Fruit fly (Drosophila melanogaster) whole organism, embryonic: ENCODE results near the gene Snx21.
A peak's percentile ranks its signal among the peaks of the same experiment; 100 is the strongest.

Experiments used
- CG10462 ChIP-seq: fragments of 200-800 bp; sonication (Bioruptor generic); optimal IDR thresholded peaks from 2 replicates; lab custom pipeline; 2016; ENCODE audit warnings: missing biosample characterization, missing genetic modification characterization
- CG11247 ChIP-seq: fragments of 200-800 bp; sonication (Bioruptor generic); IDR thresholded peaks from 2 replicates; pipeline ENCODE4 v1.3.6; 2022; ENCODE audit warnings: missing biosample characterization, missing genetic modification characterization
- CG11695 ChIP-seq: fragments of 200-800 bp; sonication (Bioruptor generic); IDR thresholded peaks from 3 replicates; pipeline ENCODE4 v1.3.6; 2022; ENCODE audit warnings: missing biosample characterization, missing genetic modification characterization
- CG12659 ChIP-seq: fragments of 200-800 bp; sonication (Bioruptor generic); optimal IDR thresholded peaks from 3 replicates; lab custom pipeline; 2017; ENCODE audit warnings: mild to moderate bottlenecking, missing biosample characterization, missing genetic modification reagents, missing genetic modification characterization
- CG12744 ChIP-seq: fragments of 200-800 bp; sonication (Bioruptor generic); optimal IDR thresholded peaks from 2 replicates; lab custom pipeline; 2016; ENCODE audit warnings: missing biosample characterization, missing genetic modification characterization
- CG13624 ChIP-seq: fragments of 200-800 bp; sonication (Bioruptor generic); optimal IDR thresholded peaks from 2 replicates; lab custom pipeline; 2016; ENCODE audit warnings: missing biosample characterization, missing genetic modification characterization
- CG15514 ChIP-seq: fragments of 200-800 bp; sonication (Bioruptor generic); optimal IDR thresholded peaks from 3 replicates; lab custom pipeline; 2017; ENCODE audit warnings: missing biosample characterization, missing genetic modification characterization, mild to moderate bottlenecking, moderate library complexity, missing genetic modification reagents
- CG15601 ChIP-seq: fragments of 200-800 bp; sonication (Bioruptor generic); optimal IDR thresholded peaks from 3 replicates; lab custom pipeline; 2019; ENCODE audit warnings: missing biosample characterization, mild to moderate bottlenecking, missing genetic modification characterization, moderate library complexity
- CG17361 ChIP-seq: fragments of 200-800 bp; sonication (Bioruptor generic); IDR thresholded peaks from 3 replicates; pipeline ENCODE4 v1.3.6; 2022; ENCODE audit warnings: missing biosample characterization, missing genetic modification characterization
- CG17612 ChIP-seq: fragments of 200-800 bp; sonication (Bioruptor generic); IDR thresholded peaks from 2 replicates; pipeline ENCODE4 v1.3.6; 2022; ENCODE audit warnings: missing biosample characterization, missing genetic modification characterization
- CG1792 ChIP-seq: fragments of 200-800 bp; sonication (Bioruptor generic); optimal IDR thresholded peaks from 2 replicates; lab custom pipeline; 2016; ENCODE audit warnings: missing biosample characterization, missing genetic modification characterization
- CG2199 ChIP-seq: fragments of 200-800 bp; sonication (Bioruptor generic); IDR thresholded peaks from 3 replicates; pipeline ENCODE4 v1.3.6; 2022; ENCODE audit warnings: missing biosample characterization, missing genetic modification characterization
- CG32532 ChIP-seq: fragments of 200-800 bp; sonication (Bioruptor generic); IDR thresholded peaks from 2 replicates; pipeline ENCODE4 v1.3.6; 2022; ENCODE audit warnings: missing biosample characterization, missing genetic modification characterization
- CG3407 ChIP-seq: fragments of 200-800 bp; sonication (Bioruptor generic); optimal IDR thresholded peaks from 2 replicates; lab custom pipeline; 2018; ENCODE audit warnings: missing biosample characterization, mild to moderate bottlenecking, missing genetic modification characterization
- CG6175 ChIP-seq: fragments of 200-800 bp; sonication (Bioruptor generic); IDR thresholded peaks from 3 replicates; pipeline ENCODE4 v1.3.6; 2022; ENCODE audit warnings: missing biosample characterization, missing genetic modification characterization
- CG6683 ChIP-seq: fragments of 200-800 bp; sonication (Bioruptor generic); optimal IDR thresholded peaks from 2 replicates; lab custom pipeline; 2017; ENCODE audit warnings: missing biosample characterization, mild to moderate bottlenecking, missing genetic modification characterization, missing genetic modification reagents
- CG7987 ChIP-seq: fragments of 200-800 bp; sonication (Bioruptor generic); optimal IDR thresholded peaks from 2 replicates; lab custom pipeline; 2018; ENCODE audit warnings: missing biosample characterization, mild to moderate bottlenecking, missing genetic modification characterization, moderate library complexity
- CG8290 ChIP-seq, 3 experiments: fragments of 200-800 bp; sonication (Bioruptor generic); optimal IDR thresholded peaks; 2 replicates each; lab custom pipeline; 2016 to 2019; ENCODE audit warnings: missing biosample characterization in 3 of 3, missing genetic modification characterization in 3 of 3, mild to moderate bottlenecking in 2 of 3, moderate library complexity in 1 of 3
- CG9932 ChIP-seq: fragments of 200-800 bp; sonication (Bioruptor generic); IDR thresholded peaks from 2 replicates; pipeline ENCODE4 v1.3.6; 2022; ENCODE audit warnings: missing biosample characterization, missing genetic modification characterization
- Dbx ChIP-seq: fragments of 200-800 bp; sonication (Bioruptor generic); IDR thresholded peaks from 3 replicates; pipeline ENCODE4 v1.3.6; 2022; ENCODE audit warnings: missing biosample characterization, missing genetic modification characterization
- Dip3 ChIP-seq: fragments of 200-800 bp; sonication (Bioruptor generic); optimal IDR thresholded peaks from 3 replicates; lab custom pipeline; 2016; ENCODE audit warnings: missing biosample characterization, missing genetic modification characterization
- Ets65A ChIP-seq: fragments of 200-800 bp; sonication (Bioruptor generic); peaks from one replicate; lab custom pipeline; 2016; ENCODE audit warnings: missing biosample characterization, missing genetic modification characterization
- Fer2 ChIP-seq: fragments of 200-800 bp; sonication (Bioruptor generic); optimal IDR thresholded peaks from 2 replicates; lab custom pipeline; 2018; ENCODE audit warnings: missing biosample characterization, mild to moderate bottlenecking, missing genetic modification characterization, moderate library complexity
- Hr78 ChIP-seq, 2 experiments: fragments of 200-800 bp in 1 of 2; fragments of >200 bp in 1 of 2; sonication (Bioruptor generic) in 1 of 2; optimal IDR thresholded peaks; 2 replicates each; lab custom pipeline; 2017 to 2019; ENCODE audit warnings: missing biosample characterization in 2 of 2, missing genetic modification characterization in 2 of 2, mild to moderate bottlenecking in 1 of 2, moderate library complexity in 1 of 2
- Pdp1 ChIP-seq, 2 experiments: fragments of 200-800 bp; sonication (Bioruptor generic); optimal IDR thresholded peaks; 3 replicates each; lab custom pipeline; 2016; ENCODE audit warnings: missing biosample characterization in 2 of 2, missing genetic modification characterization in 2 of 2, mild to moderate bottlenecking in 1 of 2, moderate library complexity in 1 of 2
- Ssrp ChIP-seq: fragments of 200-800 bp; sonication (Bioruptor generic); optimal IDR thresholded peaks from 2 replicates; lab custom pipeline; 2018; ENCODE audit warnings: missing biosample characterization, mild to moderate bottlenecking, missing genetic modification characterization, moderate library complexity
- Trl ChIP-seq, 3 experiments: fragments of >200 bp in 2 of 3; fragments of 200-800 bp in 1 of 3; sonication (Bioruptor generic) in 1 of 3; optimal IDR thresholded peaks; 2 replicates in 1 of 3; 3 replicates in 2 of 3; lab custom pipeline; 2016 to 2017; ENCODE audit warnings: missing biosample characterization in 1 of 3, missing genetic modification characterization in 1 of 3
- bbx ChIP-seq: fragments of 200-800 bp; sonication (Bioruptor generic); IDR thresholded peaks from 2 replicates; pipeline ENCODE4 v1.3.6; 2022; ENCODE audit warnings: missing biosample characterization, missing genetic modification characterization; ENCODE audit not compliant: partially characterized antibody
- bigmax ChIP-seq: fragments of 200-800 bp; sonication (Bioruptor generic); optimal IDR thresholded peaks from 2 replicates; lab custom pipeline; 2018; ENCODE audit warnings: missing biosample characterization, mild to moderate bottlenecking, missing genetic modification characterization
- cad ChIP-seq: fragments of >200 bp; optimal IDR thresholded peaks from 2 replicates; lab custom pipeline; 2017; ENCODE audit warnings: missing biosample characterization, missing genetic modification characterization
- da ChIP-seq: fragments of 200-800 bp; sonication (Bioruptor generic); optimal IDR thresholded peaks from 2 replicates; lab custom pipeline; 2016; ENCODE audit warnings: missing biosample characterization, missing genetic modification characterization
- exex ChIP-seq: fragments of 200-800 bp; sonication (Bioruptor generic); optimal IDR thresholded peaks from 4 replicates; lab custom pipeline; 2018; ENCODE audit warnings: missing biosample characterization, mild to moderate bottlenecking, missing genetic modification characterization, moderate library complexity
- gcm ChIP-seq: fragments of 200-800 bp; sonication (Bioruptor generic); optimal IDR thresholded peaks from 2 replicates; lab custom pipeline; 2019; ENCODE audit warnings: missing biosample characterization, mild to moderate bottlenecking, missing genetic modification characterization, moderate library complexity
- grn ChIP-seq: fragments of 200-800 bp; sonication (Bioruptor generic); optimal IDR thresholded peaks from 3 replicates; lab custom pipeline; 2017; ENCODE audit warnings: missing biosample characterization, missing genetic modification characterization
- jigr1 ChIP-seq: fragments of 200-800 bp; sonication (Bioruptor generic); IDR thresholded peaks from 3 replicates; pipeline ENCODE4 v1.3.6; 2022; ENCODE audit warnings: missing biosample characterization, missing genetic modification characterization
- lov ChIP-seq, 2 experiments: fragments of 200-800 bp in 1 of 2; fragments of >200 bp in 1 of 2; sonication (Bioruptor generic) in 1 of 2; IDR thresholded peaks in 1 of 2; optimal IDR thresholded peaks in 1 of 2; 2 replicates in 1 of 2; 3 replicates in 1 of 2; pipeline versions ENCODE4 v1.3.6 to Lab custom; 2017 to 2022; ENCODE audit warnings: missing biosample characterization in 1 of 2, missing genetic modification characterization in 1 of 2
- pfk ChIP-seq: fragments of 200-800 bp; sonication (Bioruptor generic); optimal IDR thresholded peaks from 2 replicates; lab custom pipeline; 2018; ENCODE audit warnings: missing biosample characterization, mild to moderate bottlenecking, missing genetic modification characterization, moderate library complexity
- pum ChIP-seq: fragments of 200-800 bp; sonication (Bioruptor generic); optimal IDR thresholded peaks from 2 replicates; lab custom pipeline; 2016; ENCODE audit warnings: missing biosample characterization, missing genetic modification characterization
- sd ChIP-seq: fragments of 200-800 bp; sonication (Bioruptor generic); optimal IDR thresholded peaks from 3 replicates; lab custom pipeline; 2018; ENCODE audit warnings: missing biosample characterization, mild to moderate bottlenecking, missing genetic modification characterization, moderate library complexity
- sim ChIP-seq: fragments of 200-800 bp; sonication (Bioruptor generic); IDR thresholded peaks from 2 replicates; pipeline ENCODE4 v1.3.6; 2022; ENCODE audit warnings: missing biosample characterization, missing genetic modification characterization
- stc ChIP-seq: fragments of 200-800 bp; sonication (Bioruptor generic); IDR thresholded peaks from 2 replicates; pipeline ENCODE4 v1.3.6; 2022; ENCODE audit warnings: missing biosample characterization, missing genetic modification characterization
- sug ChIP-seq: fragments of 200-800 bp; optimal IDR thresholded peaks from 2 replicates; lab custom pipeline; 2019; ENCODE audit warnings: missing biosample characterization, mild to moderate bottlenecking, missing genetic modification characterization, moderate library complexity
- tna ChIP-seq: fragments of 200-800 bp; sonication (Bioruptor generic); IDR thresholded peaks from 2 replicates; pipeline ENCODE4 v1.3.6; 2022; ENCODE audit warnings: missing biosample characterization, missing genetic modification characterization; ENCODE audit not compliant: partially characterized antibody
- toy ChIP-seq: fragments of 200-800 bp; sonication (Bioruptor generic); IDR thresholded peaks from 2 replicates; pipeline ENCODE4 v1.3.6; 2022; ENCODE audit warnings: missing biosample characterization, missing genetic modification characterization
- trem ChIP-seq: fragments of 200-800 bp; optimal IDR thresholded peaks from 3 replicates; lab custom pipeline; 2019; ENCODE audit warnings: missing biosample characterization, mild to moderate bottlenecking, missing genetic modification characterization, moderate library complexity
- zen ChIP-seq: fragments of 200-800 bp; sonication (Bioruptor generic); optimal IDR thresholded peaks from 3 replicates; lab custom pipeline; 2018; ENCODE audit warnings: missing biosample characterization, mild to moderate bottlenecking, missing genetic modification characterization, moderate library complexity

Snx21 gene

dm6 chr2L:2753789-2754436 is 11.6 kb downstream of the Snx21 start:
- TF ChIP-seq CG3407 (GFP tag; lab: Kevin White, UChicago) (no peak), CG13624 (GFP tag; lab: Kevin White, UChicago) (no peak), bbx (GFP tag; lab: Robert Waterston, UW) (no peak), Dbx (GFP tag; lab: Robert Waterston, UW) (no peak), CG11247 (no peak), CG12659 (GFP tag; lab: Kevin White, UChicago) (no peak), sug (peak; percentile 47), zen (tag; lab: Kevin White, UChicago) (peak; percentile 62), Trl (optimal IDR thresholded peaks at IDR 0.05; lab: Kevin White, UChicago) (peak in 1 of 2 experiments; percentile 45), Trl (GFP tag; optimal IDR thresholded peaks at IDR 0.05; lab: Kevin White, UChicago) (no peak), exex (peak; percentile 70), CG17361 (GFP tag; lab: Robert Waterston, UW) (no peak), pum (GFP tag; lab: Kevin White, UChicago) (no peak), Hr78 (GFP tag; optimal IDR thresholded peaks at IDR 0.05; lab: Kevin White, UChicago) (peak in 1 of 2 experiments; percentile 25), CG6175 (GFP tag; lab: Robert Waterston, UW) (no peak), CG15601 (no peak), CG7987 (GFP tag; lab: Kevin White, UChicago) (no peak), grn (peak; percentile 45), lov (optimal IDR thresholded peaks at IDR 0.05; lab: Kevin White, UChicago) (no peak), lov (GFP tag; IDR thresholded peaks at IDR 0.05; lab: Robert Waterston, UW) (no peak), Ets65A (GFP tag; lab: Kevin White, UChicago) (peak; percentile 79), CG8290 (GFP tag; optimal IDR thresholded peaks at IDR 0.05; lab: Kevin White, UChicago) (no peak), CG8290 (tag; optimal IDR thresholded peaks at IDR 0.05; lab: Kevin White, UChicago) (peak in 1 of 2 experiments; percentile 5), Fer2 (no peak), bigmax (GFP tag; lab: Kevin White, UChicago) (peak; percentile 69), Pdp1 (GFP tag; optimal IDR thresholded peaks at IDR 0.05; lab: Kevin White, UChicago) (peak in 1 of 2 experiments; percentile 21), CG15514 (GFP tag; lab: Kevin White, UChicago) (no peak), sd (peak; percentile 89)

dm6 chr2L:2752460-2753411 is 12.7 kb downstream of the Snx21 start, which contains the start of gene Pgk:
Gene Pgk (minus strand): TSS chr2L:2753068.
- TF ChIP-seq tna (GFP tag; lab: Robert Waterston, UW) (no peak), CG32532 (GFP tag; lab: Robert Waterston, UW) (no peak), CG1792 (GFP tag; lab: Kevin White, UChicago) (no peak), CG9932 (GFP tag; lab: Robert Waterston, UW) (no peak), sim (GFP tag; lab: Robert Waterston, UW) (no peak), gcm (GFP tag; lab: Kevin White, UChicago) (peak; percentile 33), CG12744 (no peak), CG10462 (GFP tag; lab: Kevin White, UChicago) (no peak), CG2199 (GFP tag; lab: Robert Waterston, UW) (no peak), Ssrp (no peak), cad (GFP tag; lab: Kevin White, UChicago) (no peak), trem (peak; percentile 54), da (no peak), grn (peak; percentile 5), CG6683 (no peak), toy (GFP tag; lab: Robert Waterston, UW) (no peak), CG17612 (GFP tag; lab: Robert Waterston, UW) (no peak), jigr1 (GFP tag; lab: Robert Waterston, UW) (no peak), stc (GFP tag; lab: Robert Waterston, UW) (no peak), CG11695 (GFP tag; lab: Robert Waterston, UW) (no peak), Dip3 (peak; percentile 33), pfk (peak; percentile 30), CG11247 (no peak)
